Worm (Caenorhabditis elegans): ENCODE data around the gene str-185.

str-185 gene

DNA sequence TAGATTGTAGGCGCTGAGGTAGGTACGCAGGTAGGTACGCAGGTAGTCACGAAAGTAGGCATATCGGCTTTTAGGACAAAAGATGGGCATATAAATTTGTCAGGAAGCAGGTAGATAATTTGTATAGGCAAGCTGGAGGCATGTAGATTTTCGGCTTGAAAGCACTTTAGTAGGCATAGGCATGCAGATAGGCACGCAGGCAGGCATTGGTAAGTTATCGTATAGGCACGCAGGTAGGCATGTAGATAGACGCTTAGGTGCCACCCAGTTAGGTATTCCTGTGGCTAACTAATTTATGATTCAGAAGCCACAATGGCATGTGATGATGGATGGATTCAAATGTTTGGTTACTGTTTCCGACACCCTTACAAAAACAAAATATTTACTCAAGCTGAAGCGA is 6.8 kb downstream of the str-185 start:
- TF ChIP-seq med-1 (GFP tag; optimal IDR thresholded peaks at IDR 0.05; ENCODE audit: insufficient read depth) (no peak), ztf-29 (GFP tag; IDR thresholded peaks at IDR 0.05) (no peak), ref-1 (GFP tag; conservative IDR thresholded peaks at IDR 0.05) (no peak), ztf-23 (GFP tag; IDR thresholded peaks at IDR 0.05) (no peak)

- TF ChIP-seq T22C8.4 (GFP tag; IDR thresholded peaks at IDR 0.05) (no peak), klf-2 (GFP tag; conservative IDR thresholded peaks at IDR 0.05) (no peak), flt-1 (GFP tag; IDR thresholded peaks at IDR 0.05) (no peak), med-1 (GFP tag; optimal IDR thresholded peaks at IDR 0.05; ENCODE audit: insufficient read depth) (no peak), ztf-29 (GFP tag; IDR thresholded peaks at IDR 0.05) (no peak), ref-1 (GFP tag; conservative IDR thresholded peaks at IDR 0.05) (no peak), cog-1 (tag; optimal IDR thresholded peaks at IDR 0.05) (no peak), ztf-23 (GFP tag; IDR thresholded peaks at IDR 0.05) (no peak), tab-1 (GFP tag; IDR thresholded peaks at IDR 0.05) (no peak)
Observed at ce11 chrIV:4422029-4422428, 7.8 kb downstream of the str-185 start, which contains the start of gene clec-175. clec-175 (plus strand) TSS chrIV:4422329.

- TF ChIP-seq ztf-29 (GFP tag; IDR thresholded peaks at IDR 0.05), result no peak
- no peak for TF ChIP-seq tab-1 (GFP tag; IDR thresholded peaks at IDR 0.05)
- no peak for TF ChIP-seq flt-1 (GFP tag; IDR thresholded peaks at IDR 0.05)
- TF ChIP-seq ref-1 (GFP tag; conservative IDR thresholded peaks at IDR 0.05), result no peak
- TF ChIP-seq T22C8.4 (GFP tag; IDR thresholded peaks at IDR 0.05), result no peak
- no peak for TF ChIP-seq cog-1 (tag; optimal IDR thresholded peaks at IDR 0.05)
- no peak for TF ChIP-seq med-1 (GFP tag; optimal IDR thresholded peaks at IDR 0.05; ENCODE audit: insufficient read depth)
- TF ChIP-seq klf-2 (GFP tag; conservative IDR thresholded peaks at IDR 0.05), result no peak
- TF ChIP-seq ztf-23 (GFP tag; IDR thresholded peaks at IDR 0.05), result no peak
Observed at ce11 chrIV:4413114-4413513, 16.7 kb downstream of the str-185 start.

- no peak for TF ChIP-seq flt-1 (GFP tag; IDR thresholded peaks at IDR 0.05)
- no peak for TF ChIP-seq klf-2 (GFP tag; conservative IDR thresholded peaks at IDR 0.05)
- TF ChIP-seq tab-1 (GFP tag; IDR thresholded peaks at IDR 0.05), result no peak
- no peak for TF ChIP-seq T22C8.4 (GFP tag; IDR thresholded peaks at IDR 0.05)
Observed at ce11 chrIV:4411948-4412335, 17.9 kb downstream of the str-185 start.

- TF ChIP-seq flt-1 (GFP tag; IDR thresholded peaks at IDR 0.05), result no peak
- TF ChIP-seq ztf-23 (GFP tag; IDR thresholded peaks at IDR 0.05), result no peak
- TF ChIP-seq klf-2 (GFP tag; conservative IDR thresholded peaks at IDR 0.05), result no peak
- no peak for TF ChIP-seq med-1 (GFP tag; optimal IDR thresholded peaks at IDR 0.05; ENCODE audit: insufficient read depth)
- TF ChIP-seq cog-1 (tag; optimal IDR thresholded peaks at IDR 0.05), result no peak
- TF ChIP-seq T22C8.4 (GFP tag; IDR thresholded peaks at IDR 0.05), result no peak
- no peak for TF ChIP-seq ref-1 (GFP tag; conservative IDR thresholded peaks at IDR 0.05)
- no peak for TF ChIP-seq tab-1 (GFP tag; IDR thresholded peaks at IDR 0.05)
- TF ChIP-seq ztf-29 (GFP tag; IDR thresholded peaks at IDR 0.05), result no peak
Observed at ce11 chrIV:4411311-4411947, 18.4 kb downstream of the str-185 start.

DNA sequence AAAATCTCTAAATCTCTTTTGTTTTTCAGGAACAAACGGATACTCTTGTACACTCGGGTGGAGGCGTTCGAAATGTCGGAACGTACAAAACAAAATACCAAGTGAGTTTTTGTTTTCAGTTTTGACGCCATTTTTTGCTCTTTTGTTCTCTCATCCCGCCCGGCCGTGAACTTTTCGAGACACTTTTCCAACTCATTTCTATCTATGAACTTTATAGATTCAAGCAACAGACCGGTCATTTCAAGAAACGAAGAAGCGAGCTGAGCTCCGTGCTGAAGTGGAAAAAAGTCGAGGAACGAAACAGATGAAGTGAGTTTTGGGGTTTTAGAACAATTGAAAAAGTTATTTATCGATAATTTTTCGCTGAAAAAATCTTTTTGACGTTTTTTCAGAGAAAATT is 19.3 kb downstream of the str-185 start:
- TF ChIP-seq ref-1 (GFP tag; conservative IDR thresholded peaks at IDR 0.05), result no peak
- no peak for TF ChIP-seq klf-2 (GFP tag; conservative IDR thresholded peaks at IDR 0.05)
- no peak for TF ChIP-seq flt-1 (GFP tag; IDR thresholded peaks at IDR 0.05)
- no peak for TF ChIP-seq T22C8.4 (GFP tag; IDR thresholded peaks at IDR 0.05)
- no peak for TF ChIP-seq cog-1 (tag; optimal IDR thresholded peaks at IDR 0.05)
- no peak for TF ChIP-seq ztf-29 (GFP tag; IDR thresholded peaks at IDR 0.05)
- no peak for TF ChIP-seq med-1 (GFP tag; optimal IDR thresholded peaks at IDR 0.05; ENCODE audit: insufficient read depth)
- no peak for TF ChIP-seq ztf-23 (GFP tag; IDR thresholded peaks at IDR 0.05)
- TF ChIP-seq tab-1 (GFP tag; IDR thresholded peaks at IDR 0.05), result no peak

DNA sequence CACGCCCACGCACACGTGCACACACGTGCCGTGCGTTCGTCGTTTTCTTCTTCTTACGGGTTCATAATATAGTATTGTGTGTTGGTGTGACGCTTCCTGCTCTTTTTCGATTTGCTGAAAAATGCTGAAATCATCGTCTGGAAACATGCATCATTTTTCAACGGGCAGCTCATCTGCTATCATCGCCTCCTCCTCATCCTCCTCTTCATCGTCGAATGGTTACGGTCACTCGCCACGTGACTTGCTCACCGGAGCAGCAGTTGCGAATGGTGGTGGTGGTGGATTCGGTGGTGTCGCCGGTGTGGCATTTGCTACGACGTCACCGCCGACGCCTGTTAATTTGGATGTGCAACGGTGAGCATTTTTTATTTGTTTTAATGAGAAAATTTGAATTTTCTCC is 21.1 kb downstream of the str-185 start:
- no peak for TF ChIP-seq klf-2 (GFP tag; conservative IDR thresholded peaks at IDR 0.05)
- no peak for TF ChIP-seq cog-1 (tag; optimal IDR thresholded peaks at IDR 0.05)
- TF ChIP-seq T22C8.4 (GFP tag; IDR thresholded peaks at IDR 0.05), result no peak
- TF ChIP-seq tab-1 (GFP tag; IDR thresholded peaks at IDR 0.05), result no peak
- TF ChIP-seq ztf-23 (GFP tag; IDR thresholded peaks at IDR 0.05), result no peak
- no peak for TF ChIP-seq ztf-29 (GFP tag; IDR thresholded peaks at IDR 0.05)
- no peak for TF ChIP-seq ref-1 (GFP tag; conservative IDR thresholded peaks at IDR 0.05)
- TF ChIP-seq med-1 (GFP tag; optimal IDR thresholded peaks at IDR 0.05; ENCODE audit: insufficient read depth), result no peak
- TF ChIP-seq flt-1 (GFP tag; IDR thresholded peaks at IDR 0.05), result no peak

DNA sequence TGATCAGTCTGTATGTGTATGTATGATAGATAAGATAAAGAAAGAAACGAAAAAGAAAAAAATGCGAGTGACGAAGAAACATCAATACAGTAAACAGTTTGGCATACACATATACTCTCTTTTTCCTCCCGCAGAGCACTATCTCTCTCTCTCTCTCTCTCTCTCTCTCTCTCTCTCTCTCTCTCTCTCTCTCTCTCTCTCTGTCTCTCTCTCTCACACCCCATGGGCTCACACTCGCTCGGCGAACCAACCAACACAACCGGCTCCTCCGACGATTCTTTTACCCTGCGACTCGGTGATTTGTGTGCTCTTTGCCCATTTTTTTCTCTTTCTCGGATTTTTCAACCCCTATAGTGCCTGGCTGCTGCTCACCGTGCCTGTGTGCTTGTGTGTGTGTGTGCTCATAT is 22.7 kb downstream of the str-185 start:
- no peak for TF ChIP-seq tab-1 (GFP tag; IDR thresholded peaks at IDR 0.05)
- TF ChIP-seq ztf-23 (GFP tag; IDR thresholded peaks at IDR 0.05), result peak; percentile 42; the same call in 1 of the 2 replicates

ce11 chrIV:4406054-4406539 is 23.7 kb downstream of the str-185 start:
- TF ChIP-seq T22C8.4 (GFP tag; IDR thresholded peaks at IDR 0.05), result no peak
- peak; percentile 42; the same call in 1 of the 2 replicates for TF ChIP-seq flt-1 (GFP tag; IDR thresholded peaks at IDR 0.05)
- TF ChIP-seq tab-1 (GFP tag; IDR thresholded peaks at IDR 0.05), result no peak

- no peak for TF ChIP-seq cog-1 (tag; optimal IDR thresholded peaks at IDR 0.05)
- no peak for TF ChIP-seq tab-1 (GFP tag; IDR thresholded peaks at IDR 0.05)
- no peak for TF ChIP-seq ztf-29 (GFP tag; IDR thresholded peaks at IDR 0.05)
Observed at ce11 chrIV:4405126-4405525, 24.7 kb downstream of the str-185 start, which contains the start of gene Y24D9A.7. Y24D9A.7 (minus strand) TSS chrIV:4405171.

DNA sequence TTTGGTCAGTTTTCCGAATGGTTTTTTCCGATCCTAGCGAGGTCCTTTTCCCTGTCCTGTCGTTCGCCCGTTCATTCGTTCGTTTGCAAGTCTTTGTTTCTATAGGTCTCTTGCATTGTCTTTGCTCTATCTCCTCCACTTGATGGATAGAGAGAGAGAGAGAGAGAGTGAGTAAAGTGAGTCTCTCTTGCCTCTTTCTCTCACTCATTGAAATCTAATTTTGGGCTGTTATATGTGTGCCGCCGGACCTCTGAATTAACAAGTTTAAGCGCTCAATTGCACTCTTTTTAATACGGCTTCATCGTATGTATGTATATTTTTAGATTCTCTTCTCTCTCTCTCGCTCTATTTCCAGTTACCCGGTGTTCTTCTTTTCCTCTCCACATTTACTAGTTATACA is 25.9 kb downstream of the str-185 start:
- TF ChIP-seq flt-1 (GFP tag; IDR thresholded peaks at IDR 0.05), result no peak
- no peak for TF ChIP-seq T22C8.4 (GFP tag; IDR thresholded peaks at IDR 0.05)
- no peak for TF ChIP-seq med-1 (GFP tag; optimal IDR thresholded peaks at IDR 0.05; ENCODE audit: insufficient read depth)
- TF ChIP-seq klf-2 (GFP tag; conservative IDR thresholded peaks at IDR 0.05), result no peak
- TF ChIP-seq tab-1 (GFP tag; IDR thresholded peaks at IDR 0.05), result no peak
- no peak for TF ChIP-seq cog-1 (tag; optimal IDR thresholded peaks at IDR 0.05)
- no peak for TF ChIP-seq ref-1 (GFP tag; conservative IDR thresholded peaks at IDR 0.05)
- no peak for TF ChIP-seq ztf-23 (GFP tag; IDR thresholded peaks at IDR 0.05)
- no peak for TF ChIP-seq ztf-29 (GFP tag; IDR thresholded peaks at IDR 0.05)

All from whole organism, midembryonic.